Worm (Caenorhabditis elegans) whole organism, L1 larva: Measurements from ENCODE around the gene Y62H9A.9.
A peak's percentile ranks its signal among the peaks of the same experiment; 100 is the strongest.

Experiments used
- C04F5.9 ChIP-seq: sonication (generic microtip); optimal IDR thresholded peaks from 2 replicates; lab custom pipeline; 2016; ENCODE audit warnings: missing genetic modification characterization, missing compliant biosample characterization
- C34B4.2 ChIP-seq: sonication (generic microtip); optimal IDR thresholded peaks from 2 replicates; lab custom pipeline; 2017; ENCODE audit warnings: mild to moderate bottlenecking, missing genetic modification characterization, missing compliant biosample characterization
- Y116A8C.19 ChIP-seq: sonication (generic microtip); optimal IDR thresholded peaks from 2 replicates; lab custom pipeline; 2016; ENCODE audit warnings: missing compliant biosample characterization, missing genetic modification characterization, borderline replicate concordance
- alr-1 ChIP-seq: fragments of 200-800 bp; sonication (Bioruptor generic); optimal IDR thresholded peaks from 2 replicates; lab custom pipeline; 2018; ENCODE audit warnings: borderline replicate concordance, mild to moderate bottlenecking, missing genetic modification characterization, missing compliant biosample characterization
- aly-2 ChIP-seq: fragments of 150-350 bp; optimal IDR thresholded peaks from 2 replicates; lab custom pipeline; 2014; ENCODE audit warnings: missing biosample characterization, missing genetic modification characterization
- blmp-1 ChIP-seq: fragments of 150-350 bp; optimal IDR thresholded peaks from 2 replicates; lab custom pipeline; 2014; ENCODE audit warnings: missing biosample characterization, missing genetic modification characterization
- ceh-63 ChIP-seq: fragments of 200-800 bp; sonication (Bioruptor generic); optimal IDR thresholded peaks from 2 replicates; lab custom pipeline; 2018; ENCODE audit warnings: mild to moderate bottlenecking, missing genetic modification characterization, missing compliant biosample characterization
- ceh-8 ChIP-seq: fragments of 200-800 bp; sonication (Bioruptor generic); optimal IDR thresholded peaks from 2 replicates; lab custom pipeline; 2018; ENCODE audit warnings: mild to moderate bottlenecking, missing genetic modification characterization, moderate library complexity, missing compliant biosample characterization
- ceh-82 ChIP-seq, 3 experiments: fragments of 150-350 bp in 1 of 3; sonication (generic microtip) in 2 of 3; optimal IDR thresholded peaks; 2 replicates each; lab custom pipeline; 2014 to 2017; ENCODE audit warnings: missing biosample characterization in 3 of 3, missing genetic modification characterization in 3 of 3
- ceh-90 ChIP-seq: sonication (generic microtip); optimal IDR thresholded peaks from 2 replicates; lab custom pipeline; 2016; ENCODE audit warnings: missing genetic modification characterization, missing compliant biosample characterization
- ces-1 ChIP-seq: fragments of 150-350 bp; optimal IDR thresholded peaks from 2 replicates; lab custom pipeline; 2014; ENCODE audit warnings: missing biosample characterization, missing genetic modification reagents, missing genetic modification characterization
- dpl-1 ChIP-seq, 3 experiments: fragments of 150-350 bp in 2 of 3; sonication (generic microtip) in 1 of 3; optimal IDR thresholded peaks; 2 replicates each; lab custom pipeline; 2014 to 2017; ENCODE audit warnings: missing biosample characterization in 3 of 3, missing genetic modification characterization in 3 of 3, missing genetic modification reagents in 3 of 3
- dsc-1 ChIP-seq: sonication (generic microtip); optimal IDR thresholded peaks from 2 replicates; lab custom pipeline; 2016; ENCODE audit warnings: mild to moderate bottlenecking, missing genetic modification characterization, missing compliant biosample characterization
- efl-1 ChIP-seq, 4 experiments: fragments of 150-350 bp; optimal IDR thresholded peaks in 3 of 4; peaks in 1 of 4; 1 replicate in 1 of 4; 2 replicates in 3 of 4; lab custom pipeline; 2014; ENCODE audit warnings: missing biosample characterization in 2 of 4, missing genetic modification characterization in 2 of 4, missing genetic modification reagents in 2 of 4
- elt-3 ChIP-seq, 6 experiments: fragments of 150-350 bp in 1 of 6; sonication (generic microtip); optimal IDR thresholded peaks; 2 replicates each; lab custom pipeline; 2017 to 2018; ENCODE audit warnings: missing biosample characterization in 6 of 6, missing genetic modification characterization in 6 of 6, inconsistent platforms in 1 of 6
- ets-5 ChIP-seq: fragments of 200-800 bp; sonication (Bioruptor generic); IDR thresholded peaks from 2 replicates; pipeline ENCODE4 v1.3.6; 2022; ENCODE audit warnings: missing genetic modification characterization, missing compliant biosample characterization
- fkh-10 ChIP-seq: sonication (generic microtip); optimal IDR thresholded peaks from 2 replicates; lab custom pipeline; 2017; ENCODE audit warnings: missing biosample characterization, missing genetic modification reagents, missing genetic modification characterization
- fkh-8 ChIP-seq: sonication (generic microtip); optimal IDR thresholded peaks from 2 replicates; lab custom pipeline; 2016; ENCODE audit warnings: mild to moderate bottlenecking, missing genetic modification characterization, missing compliant biosample characterization
- hpl-2 ChIP-seq: fragments of 150-350 bp; optimal IDR thresholded peaks from 2 replicates; lab custom pipeline; 2014; ENCODE audit warnings: missing biosample characterization, missing genetic modification reagents, missing genetic modification characterization
- irx-1 ChIP-seq: sonication (generic microtip); optimal IDR thresholded peaks from 2 replicates; lab custom pipeline; 2016; ENCODE audit warnings: missing genetic modification characterization, missing compliant biosample characterization
- jun-1 ChIP-seq: fragments of 150-350 bp; optimal IDR thresholded peaks from 2 replicates; lab custom pipeline; 2014; ENCODE audit warnings: missing biosample characterization, missing genetic modification reagents, missing genetic modification characterization
- lin-13 ChIP-seq: fragments of 150-350 bp; optimal IDR thresholded peaks from 2 replicates; lab custom pipeline; 2014; ENCODE audit warnings: missing biosample characterization, missing genetic modification reagents, missing genetic modification characterization
- lin-14 ChIP-seq: fragments of 200-800 bp; sonication (Bioruptor generic); optimal IDR thresholded peaks from 2 replicates; lab custom pipeline; 2018; ENCODE audit warnings: mild to moderate bottlenecking, missing genetic modification characterization, moderate library complexity, missing compliant biosample characterization
- lin-39 ChIP-seq: fragments of 150-350 bp; optimal IDR thresholded peaks from 2 replicates; lab custom pipeline; 2014; ENCODE audit warnings: missing biosample characterization, missing genetic modification reagents, missing genetic modification characterization
- lir-3 ChIP-seq: sonication (generic microtip); optimal IDR thresholded peaks from 2 replicates; lab custom pipeline; 2016; ENCODE audit warnings: mild to moderate bottlenecking, missing genetic modification characterization, moderate library complexity, missing compliant biosample characterization; ENCODE audit not compliant: poor library complexity
- mdl-1 ChIP-seq, 2 experiments: fragments of 150-350 bp; optimal IDR thresholded peaks; 2 replicates each; lab custom pipeline; 2014 to 2017; ENCODE audit warnings: missing biosample characterization in 2 of 2, missing genetic modification characterization in 2 of 2, inconsistent platforms in 1 of 2
- mef-2 ChIP-seq: fragments of 150-350 bp; optimal IDR thresholded peaks from 2 replicates; lab custom pipeline; 2014; ENCODE audit warnings: missing biosample characterization, missing genetic modification characterization
- mep-1 ChIP-seq: fragments of 150-350 bp; optimal IDR thresholded peaks from 2 replicates; lab custom pipeline; 2014; ENCODE audit warnings: missing biosample characterization, missing genetic modification characterization
- nhr-11 ChIP-seq: fragments of 150-350 bp; optimal IDR thresholded peaks from 2 replicates; lab custom pipeline; 2014; ENCODE audit warnings: missing biosample characterization, missing genetic modification characterization
- nhr-20 ChIP-seq: sonication (generic microtip); optimal IDR thresholded peaks from 2 replicates; lab custom pipeline; 2016; ENCODE audit warnings: mild to moderate bottlenecking, missing genetic modification characterization, missing compliant biosample characterization
- nhr-28 ChIP-seq: fragments of 150-350 bp; optimal IDR thresholded peaks from 2 replicates; lab custom pipeline; 2014; ENCODE audit warnings: missing biosample characterization, missing genetic modification characterization
- nhr-71 ChIP-seq: sonication (generic microtip); optimal IDR thresholded peaks from 2 replicates; lab custom pipeline; 2016; ENCODE audit warnings: mild to moderate bottlenecking, missing genetic modification characterization, moderate library complexity, missing compliant biosample characterization
- nhr-85 ChIP-seq: sonication (generic microtip); peaks from one replicate; lab custom pipeline; 2016; ENCODE audit warnings: missing genetic modification characterization, inconsistent platforms, missing compliant biosample characterization
- nhr-90 ChIP-seq: sonication (generic microtip); optimal IDR thresholded peaks from 2 replicates; lab custom pipeline; 2016; ENCODE audit warnings: mild to moderate bottlenecking, missing genetic modification characterization, missing compliant biosample characterization; ENCODE audit not compliant: poor library complexity
- pqm-1 ChIP-seq: sonication (generic microtip); optimal IDR thresholded peaks from 3 replicates; lab custom pipeline; 2017; ENCODE audit warnings: missing biosample characterization, missing genetic modification characterization
- snpc-4 ChIP-seq: fragments of 150-350 bp; optimal IDR thresholded peaks from 2 replicates; lab custom pipeline; 2014; ENCODE audit warnings: missing biosample characterization, missing genetic modification characterization
- sox-4 ChIP-seq: sonication (generic microtip); optimal IDR thresholded peaks from 2 replicates; lab custom pipeline; 2016; ENCODE audit warnings: missing genetic modification characterization, missing compliant biosample characterization
- sptf-1 ChIP-seq: fragments of 150-350 bp; optimal IDR thresholded peaks from 2 replicates; lab custom pipeline; 2014; ENCODE audit warnings: missing biosample characterization, missing genetic modification characterization
- sup-37 ChIP-seq: fragments of 200-800 bp; sonication (Bioruptor generic); optimal IDR thresholded peaks from 2 replicates; lab custom pipeline; 2018; ENCODE audit warnings: mild to moderate bottlenecking, missing genetic modification characterization, missing compliant biosample characterization
- swsn-7 ChIP-seq: sonication (generic microtip); optimal IDR thresholded peaks from 2 replicates; lab custom pipeline; 2016; ENCODE audit warnings: missing genetic modification characterization, missing compliant biosample characterization
- tlp-1 ChIP-seq: fragments of 150-350 bp; optimal IDR thresholded peaks from 2 replicates; lab custom pipeline; 2014; ENCODE audit warnings: missing biosample characterization, missing genetic modification characterization
- unc-30 ChIP-seq: sonication (generic microtip); optimal IDR thresholded peaks from 2 replicates; lab custom pipeline; 2017; ENCODE audit warnings: missing biosample characterization, missing genetic modification characterization
- unc-86 ChIP-seq: sonication (generic microtip); optimal IDR thresholded peaks from 2 replicates; lab custom pipeline; 2016; ENCODE audit warnings: missing genetic modification characterization, missing compliant biosample characterization
- vab-15 ChIP-seq: sonication (generic microtip); optimal IDR thresholded peaks from 2 replicates; lab custom pipeline; 2017; ENCODE audit warnings: missing genotype, mild to moderate bottlenecking, missing genetic modification characterization, missing compliant biosample characterization
- zip-4 ChIP-seq: fragments of 200-800 bp; sonication (Bioruptor generic); optimal IDR thresholded peaks from 2 replicates; lab custom pipeline; 2018; ENCODE audit warnings: mild to moderate bottlenecking, missing genetic modification characterization, moderate library complexity, missing compliant biosample characterization
- ztf-4 ChIP-seq: fragments of 150-350 bp; optimal IDR thresholded peaks from 2 replicates; lab custom pipeline; 2014; ENCODE audit warnings: missing biosample characterization, missing genetic modification characterization

Gene Y62H9A.9

ce11 chrX:11907263-11907662 lies 9.3 kb upstream of the Y62H9A.9 start, which contains the start of gene Y62H9A.11:
Gene Y62H9A.11 (minus strand): TSS chrX:11907363.
- TF ChIP-seq dpl-1 (GFP tag; optimal IDR thresholded peaks at IDR 0.05; lab: Kevin White, UChicago) (no peak), vab-15 (tag; lab: Kevin White, UChicago) (no peak), ceh-8 (GFP tag; lab: Kevin White, UChicago) (no peak), mdl-1 (tag; optimal IDR thresholded peaks at IDR 0.05; lab: Kevin White, UChicago) (no peak), ceh-90 (no peak), nhr-71 (no peak)

- TF ChIP-seq nhr-11 (tag; lab: Kevin White, UChicago) (no peak), tlp-1 (tag; lab: Kevin White, UChicago) (no peak), nhr-20 (tag; lab: Kevin White, UChicago) (no peak), unc-30 (no peak), mep-1 (tag; lab: Kevin White, UChicago) (no peak), jun-1 (tag; lab: Kevin White, UChicago) (no peak), swsn-7 (tag; lab: Kevin White, UChicago) (no peak), sox-4 (tag; lab: Kevin White, UChicago) (no peak), ztf-4 (tag; lab: Kevin White, UChicago) (no peak)
Observed at ce11 chrX:11906626-11907025, 8.7 kb upstream of the Y62H9A.9 start.

ce11 chrX:11902661-11903060 lies 4.7 kb upstream of the Y62H9A.9 start, which contains the start of gene Y62H9A.10:
Gene Y62H9A.10 (minus strand): TSS chrX:11902761.
- TF ChIP-seq ceh-90 = no peak
- TF ChIP-seq fkh-8 (tag; lab: Kevin White, UChicago) = no peak
- no peak for TF ChIP-seq Y116A8C.19
- no peak for TF ChIP-seq vab-15 (tag; lab: Kevin White, UChicago)
- TF ChIP-seq ceh-63 = no peak
- no peak for TF ChIP-seq sox-4 (tag; lab: Kevin White, UChicago)
- TF ChIP-seq nhr-11 (tag; lab: Kevin White, UChicago) = no peak
- TF ChIP-seq mef-2 (tag; lab: Kevin White, UChicago) = no peak
- no peak for TF ChIP-seq snpc-4 (tag; lab: Kevin White, UChicago)
- no peak for TF ChIP-seq unc-86 (tag; lab: Kevin White, UChicago)
- no peak for TF ChIP-seq alr-1 (tag; lab: Kevin White, UChicago)
- no peak for TF ChIP-seq pqm-1 (tag; lab: Kevin White, UChicago)
- no peak for TF ChIP-seq nhr-85

ce11 chrX:11899031-11899430 lies 1.1 kb upstream of the Y62H9A.9 start:
- TF ChIP-seq fkh-10 (GFP tag; lab: Kevin White, UChicago) (peak; percentile 15), C34B4.2 (tag; lab: Kevin White, UChicago) (no peak), dsc-1 (peak; percentile 47), mef-2 (tag; lab: Kevin White, UChicago) (no peak), sup-37 (GFP tag; lab: Kevin White, UChicago) (no peak), hpl-2 (GFP tag; lab: Kevin White, UChicago) (no peak), irx-1 (no peak), C04F5.9 (tag; lab: Kevin White, UChicago) (no peak), mep-1 (tag; lab: Kevin White, UChicago) (no peak), nhr-90 (tag; lab: Kevin White, UChicago) (no peak), snpc-4 (tag; lab: Kevin White, UChicago) (no peak), zip-4 (GFP tag; lab: Kevin White, UChicago) (no peak), efl-1 (optimal IDR thresholded peaks at IDR 0.05; lab: Kevin White, UChicago) (peak in 1 of 2 experiments; percentile 0), efl-1 (GFP tag; optimal IDR thresholded peaks at IDR 0.05 in 1 of 2; lab: Kevin White, UChicago) (no peak), ceh-82 (tag; optimal IDR thresholded peaks at IDR 0.05; lab: Kevin White, UChicago) (peak in 1 of 3 experiments; percentile 18), lin-14 (GFP tag; lab: Kevin White, UChicago) (no peak), ceh-63 (no peak), sox-4 (tag; lab: Kevin White, UChicago) (no peak), dpl-1 (GFP tag; optimal IDR thresholded peaks at IDR 0.05; lab: Kevin White, UChicago) (no peak), lin-13 (no peak), aly-2 (tag; lab: Kevin White, UChicago) (no peak), elt-3 (tag; optimal IDR thresholded peaks at IDR 0.05; lab: Kevin White, UChicago) (no peak), ets-5 (GFP tag; lab: Robert Waterston, UW) (no peak), blmp-1 (no peak), nhr-11 (tag; lab: Kevin White, UChicago) (no peak), lir-3 (tag; lab: Kevin White, UChicago) (no peak), sptf-1 (tag; lab: Kevin White, UChicago) (no peak), ces-1 (GFP tag; lab: Kevin White, UChicago) (no peak), lin-39 (tag; lab: Kevin White, UChicago) (no peak), nhr-28 (tag; lab: Kevin White, UChicago) (no peak)
